Fruit fly (Drosophila melanogaster) whole organism, embryonic: ENCODE data around the gene CG42591.

Source experiments
- Sin3A ChIP-seq: fragments of >200 bp; optimal IDR thresholded peaks from 2 replicates; lab custom pipeline; 2018
- aop ChIP-seq: fragments of 200-800 bp; sonication (Bioruptor generic); IDR thresholded peaks from 2 replicates; pipeline ENCODE4 v1.3.6; 2022; ENCODE audit warnings: missing biosample characterization, missing genetic modification characterization
- onecut ChIP-seq: fragments of 200-800 bp; sonication (Bioruptor generic); IDR thresholded peaks from 2 replicates; pipeline ENCODE4 v1.3.6; 2022; ENCODE audit warnings: missing biosample characterization, missing genetic modification characterization

dm6 chr3L:8065575-8066410 lies 4.0 kb downstream of the CG42591 start:
- no peak for TF ChIP-seq aop
- TF ChIP-seq onecut (GFP tag; lab: Robert Waterston, UW), result peak; percentile 32; the same call in 1 of the 2 replicates
- TF ChIP-seq Sin3A (lab: Kevin White, UChicago), result no peak
